Worm (Caenorhabditis elegans) whole organism, L4/young adult: ENCODE data around the gene F22E5.1.
"Not testable (repeated sequence)": the region's sequence is repeated elsewhere in the genome, so short reads cannot be mapped to it uniquely, and the experiment has no call there.

Experiments
- W03F9.2 ChIP-seq: fragments of 150-350 bp; optimal IDR thresholded peaks from 2 replicates; lab custom pipeline; 2014; ENCODE audit warnings: missing biosample characterization, missing genetic modification characterization
- dao-5 ChIP-seq: sonication (generic microtip); optimal IDR thresholded peaks from 2 replicates; lab custom pipeline; 2016; ENCODE audit warnings: missing genotype, missing genetic modification characterization, moderate library complexity, missing compliant biosample characterization
- him-1 ChIP-seq: sonication (generic microtip); optimal IDR thresholded peaks from 2 replicates; lab custom pipeline; 2016; ENCODE audit warnings: missing genotype, missing genetic modification reagents, missing genetic modification characterization, missing compliant biosample characterization

Gene F22E5.1

ce11 chrII:2649015-2649414 is 24.6 kb upstream of the F22E5.1 start:
- TF ChIP-seq W03F9.2 (no peak), dao-5 (tag; lab: Kevin White, UChicago) (no peak), him-1 (tag; lab: Kevin White, UChicago) (no peak)

ce11 chrII:2649539-2649938 is 24.0 kb upstream of the F22E5.1 start, which contains the start of the genes F22E5.13 and F22E5.6:
Gene F22E5.13 (minus strand): TSS chrII:2649639.
Gene F22E5.6 (plus strand): TSS chrII:2649835.
- TF ChIP-seq him-1 (tag; lab: Kevin White, UChicago) (no peak), dao-5 (tag; lab: Kevin White, UChicago) (no peak), W03F9.2 (no peak)

ce11 chrII:2656606-2657005 is 17.0 kb upstream of the F22E5.1 start, which contains the start of gene sri-47:
Gene sri-47 (plus strand): TSS chrII:2656906.
- TF ChIP-seq him-1 (tag; lab: Kevin White, UChicago) (no peak), dao-5 (tag; lab: Kevin White, UChicago) (no peak), W03F9.2 (no peak)

- TF ChIP-seq him-1 (tag; lab: Kevin White, UChicago) = no peak
- no peak for TF ChIP-seq W03F9.2
- TF ChIP-seq dao-5 (tag; lab: Kevin White, UChicago) = no peak
These were observed 14.2 kb upstream of the F22E5.1 start, which contains the start of gene gcy-21 for ce11 chrII:2659364-2659763. Gene gcy-21 (plus strand): TSS chrII:2659664.

- TF ChIP-seq W03F9.2; him-1 (tag; lab: Kevin White, UChicago); dao-5 (tag; lab: Kevin White, UChicago): not testable (repeated sequence)
These were observed 8.5 kb upstream of the F22E5.1 start, which contains the start of gene F22E5.2 for ce11 chrII:2665081-2665480. Gene F22E5.2 (plus strand): TSS chrII:2665381.

- TF ChIP-seq W03F9.2 = no peak
- no peak for TF ChIP-seq dao-5 (tag; lab: Kevin White, UChicago)
These were observed 8.0 kb upstream of the F22E5.1 start, which contains the start of gene F22E5.22 for ce11 chrII:2665606-2666005. Gene F22E5.22 (plus strand): TSS chrII:2665906.

ce11 chrII:2672320-2672719 is 1.3 kb upstream of the F22E5.1 start, which contains the start of gene sri-57:
Gene sri-57 (minus strand): TSS chrII:2672420.
- TF ChIP-seq him-1 (tag; lab: Kevin White, UChicago); dao-5 (tag; lab: Kevin White, UChicago); W03F9.2: not testable (repeated sequence)

- no peak for TF ChIP-seq W03F9.2
- no peak for TF ChIP-seq him-1 (tag; lab: Kevin White, UChicago)
- TF ChIP-seq dao-5 (tag; lab: Kevin White, UChicago) = no peak
These were observed 4.1 kb downstream of the F22E5.1 start, which contains the start of gene F22E5.17 for ce11 chrII:2677534-2678168. Gene F22E5.17 (plus strand): TSS chrII:2678041.

- TF ChIP-seq W03F9.2 (no peak), dao-5 (tag; lab: Kevin White, UChicago) (no peak)
These were observed 7.5 kb downstream of the F22E5.1 start, which contains the start of gene F34D6.1 for ce11 chrII:2681118-2681517. Gene F34D6.1 (minus strand): TSS chrII:2681218.

ce11 chrII:2684208-2684607 is 10.6 kb downstream of the F22E5.1 start, which contains the start of gene ceh-87:
Gene ceh-87 (minus strand): TSS chrII:2684308.
- TF ChIP-seq W03F9.2 (no peak), dao-5 (tag; lab: Kevin White, UChicago) (no peak), him-1 (tag; lab: Kevin White, UChicago) (no peak)

ce11 chrII:2684783-2685182 is 11.2 kb downstream of the F22E5.1 start:
- no peak for TF ChIP-seq dao-5 (tag; lab: Kevin White, UChicago)
- TF ChIP-seq W03F9.2 = no peak
- TF ChIP-seq him-1 (tag; lab: Kevin White, UChicago) = no peak

ce11 chrII:2686985-2687675 is 13.6 kb downstream of the F22E5.1 start, which contains the start of the genes sup-9 and nspf-1:
Gene sup-9 (minus strand): TSS chrII:2687027.
Gene nspf-1 (plus strand): TSS chrII:2687625.
- TF ChIP-seq him-1 (tag; lab: Kevin White, UChicago) = no peak
- TF ChIP-seq W03F9.2 = no peak
- TF ChIP-seq dao-5 (tag; lab: Kevin White, UChicago) = no peak

- not testable (repeated sequence) for TF ChIP-seq W03F9.2; him-1 (tag; lab: Kevin White, UChicago); dao-5 (tag; lab: Kevin White, UChicago)
These were observed 15.0 kb downstream of the F22E5.1 start, which contains the start of gene nspf-2 for ce11 chrII:2688616-2689015. Gene nspf-2 (plus strand): TSS chrII:2688916.

- TF ChIP-seq dao-5 (tag; lab: Kevin White, UChicago) (no peak), him-1 (tag; lab: Kevin White, UChicago) (no peak), W03F9.2 (no peak)
These were observed 16.5 kb downstream of the F22E5.1 start, which contains the start of gene nspf-3 for ce11 chrII:2690080-2690479. Gene nspf-3 (minus strand): TSS chrII:2690180.
